Worm (Caenorhabditis elegans) whole organism, L1 larva: ENCODE data around the gene oac-38.

Experiments
- C16A3.4 ChIP-seq: fragments of 150-350 bp; optimal IDR thresholded peaks from 2 replicates; lab custom pipeline; 2014; ENCODE audit warnings: missing biosample characterization, missing genetic modification characterization
- Y116A8C.19 ChIP-seq: sonication (generic microtip); optimal IDR thresholded peaks from 2 replicates; lab custom pipeline; 2016; ENCODE audit warnings: missing compliant biosample characterization, missing genetic modification characterization, borderline replicate concordance
- aha-1 ChIP-seq: fragments of 150-350 bp; optimal IDR thresholded peaks from 2 replicates; lab custom pipeline; 2014; ENCODE audit warnings: missing biosample characterization, missing genetic modification characterization
- alr-1 ChIP-seq: fragments of 200-800 bp; sonication (Bioruptor generic); optimal IDR thresholded peaks from 2 replicates; lab custom pipeline; 2018; ENCODE audit warnings: borderline replicate concordance, mild to moderate bottlenecking, missing genetic modification characterization, missing compliant biosample characterization
- aly-2 ChIP-seq: fragments of 150-350 bp; optimal IDR thresholded peaks from 2 replicates; lab custom pipeline; 2014; ENCODE audit warnings: missing biosample characterization, missing genetic modification characterization
- ama-1 ChIP-seq: fragments of 150-350 bp; optimal IDR thresholded peaks from 2 replicates; lab custom pipeline; 2014
- ceh-8 ChIP-seq: fragments of 200-800 bp; sonication (Bioruptor generic); optimal IDR thresholded peaks from 2 replicates; lab custom pipeline; 2018; ENCODE audit warnings: mild to moderate bottlenecking, missing genetic modification characterization, moderate library complexity, missing compliant biosample characterization
- ceh-88 ChIP-seq: fragments of 200-800 bp; sonication (Bioruptor generic); IDR thresholded peaks from 2 replicates; pipeline ENCODE4 v1.3.6; 2022; ENCODE audit warnings: missing genetic modification characterization, missing compliant biosample characterization
- ces-1 ChIP-seq: fragments of 150-350 bp; optimal IDR thresholded peaks from 2 replicates; lab custom pipeline; 2014; ENCODE audit warnings: missing biosample characterization, missing genetic modification reagents, missing genetic modification characterization
- dpl-1 ChIP-seq, 3 experiments: fragments of 150-350 bp in 2 of 3; sonication (generic microtip) in 1 of 3; optimal IDR thresholded peaks; 2 replicates each; lab custom pipeline; 2014 to 2017; ENCODE audit warnings: missing biosample characterization in 3 of 3, missing genetic modification characterization in 3 of 3, missing genetic modification reagents in 3 of 3
- dsc-1 ChIP-seq: sonication (generic microtip); optimal IDR thresholded peaks from 2 replicates; lab custom pipeline; 2016; ENCODE audit warnings: mild to moderate bottlenecking, missing genetic modification characterization, missing compliant biosample characterization
- efl-1 ChIP-seq, 4 experiments: fragments of 150-350 bp; optimal IDR thresholded peaks in 3 of 4; peaks in 1 of 4; 1 replicate in 1 of 4; 2 replicates in 3 of 4; lab custom pipeline; 2014; ENCODE audit warnings: missing biosample characterization in 2 of 4, missing genetic modification characterization in 2 of 4, missing genetic modification reagents in 2 of 4
- efl-3 ChIP-seq: fragments of 200-800 bp; sonication (Bioruptor generic); optimal IDR thresholded peaks from 2 replicates; lab custom pipeline; 2018; ENCODE audit warnings: mild to moderate bottlenecking, missing genetic modification characterization, missing compliant biosample characterization
- egl-13 ChIP-seq: sonication (generic microtip); optimal IDR thresholded peaks from 2 replicates; lab custom pipeline; 2016; ENCODE audit warnings: missing genotype, missing genetic modification reagents, missing genetic modification characterization, missing compliant biosample characterization
- elt-2 ChIP-seq: sonication (generic microtip); optimal IDR thresholded peaks from 2 replicates; lab custom pipeline; 2016; ENCODE audit warnings: missing genetic modification characterization, mild to moderate bottlenecking, inconsistent platforms, missing compliant biosample characterization, missing genetic modification reagents
- elt-3 ChIP-seq, 6 experiments: fragments of 150-350 bp in 1 of 6; sonication (generic microtip); optimal IDR thresholded peaks; 2 replicates each; lab custom pipeline; 2017 to 2018; ENCODE audit warnings: missing biosample characterization in 6 of 6, missing genetic modification characterization in 6 of 6, inconsistent platforms in 1 of 6
- fkh-4 ChIP-seq: sonication (generic microtip); optimal IDR thresholded peaks from 2 replicates; lab custom pipeline; 2016; ENCODE audit warnings: missing compliant biosample characterization, missing genetic modification characterization, borderline replicate concordance
- fos-1 ChIP-seq: fragments of 150-350 bp; optimal IDR thresholded peaks from 2 replicates; lab custom pipeline; 2014; ENCODE audit warnings: missing biosample characterization, missing genetic modification characterization
- hlh-17 ChIP-seq: fragments of 200-800 bp; sonication (Bioruptor generic); optimal IDR thresholded peaks from 2 replicates; lab custom pipeline; 2018; ENCODE audit warnings: missing genetic modification characterization, mild to moderate bottlenecking, missing compliant biosample characterization, moderate library complexity, borderline replicate concordance
- irx-1 ChIP-seq: sonication (generic microtip); optimal IDR thresholded peaks from 2 replicates; lab custom pipeline; 2016; ENCODE audit warnings: missing genetic modification characterization, missing compliant biosample characterization
- isw-1 ChIP-seq: fragments of 200-800 bp; sonication (Bioruptor generic); IDR thresholded peaks from 2 replicates; pipeline ENCODE4 v1.3.6; 2022; ENCODE audit warnings: missing genetic modification characterization, missing compliant biosample characterization
- jun-1 ChIP-seq: fragments of 150-350 bp; optimal IDR thresholded peaks from 2 replicates; lab custom pipeline; 2014; ENCODE audit warnings: missing biosample characterization, missing genetic modification reagents, missing genetic modification characterization
- lin-13 ChIP-seq: fragments of 150-350 bp; optimal IDR thresholded peaks from 2 replicates; lab custom pipeline; 2014; ENCODE audit warnings: missing biosample characterization, missing genetic modification reagents, missing genetic modification characterization
- lin-35 ChIP-seq, 2 experiments: fragments of 150-350 bp; optimal IDR thresholded peaks; 2 replicates each; lab custom pipeline; 2014; ENCODE audit warnings: missing biosample characterization in 2 of 2, missing genetic modification characterization in 2 of 2, missing genetic modification reagents in 2 of 2
- lin-39 ChIP-seq: fragments of 150-350 bp; optimal IDR thresholded peaks from 2 replicates; lab custom pipeline; 2014; ENCODE audit warnings: missing biosample characterization, missing genetic modification reagents, missing genetic modification characterization
- lsy-2 ChIP-seq, 2 experiments: fragments of 150-350 bp; optimal IDR thresholded peaks; 2 replicates each; lab custom pipeline; 2014; ENCODE audit warnings: missing biosample characterization in 2 of 2, missing genetic modification characterization in 2 of 2
- mab-9 ChIP-seq: fragments of 200-800 bp; sonication (Bioruptor generic); IDR thresholded peaks from 2 replicates; pipeline ENCODE4 v1.3.6; 2022; ENCODE audit warnings: missing genetic modification reagents, missing genetic modification characterization, missing compliant biosample characterization
- mef-2 ChIP-seq: fragments of 150-350 bp; optimal IDR thresholded peaks from 2 replicates; lab custom pipeline; 2014; ENCODE audit warnings: missing biosample characterization, missing genetic modification characterization
- nhr-237 ChIP-seq: fragments of 150-350 bp; optimal IDR thresholded peaks from 2 replicates; lab custom pipeline; 2014; ENCODE audit warnings: missing biosample characterization, missing genetic modification characterization
- nhr-47 ChIP-seq: sonication (generic microtip); optimal IDR thresholded peaks from 2 replicates; lab custom pipeline; 2016; ENCODE audit warnings: mild to moderate bottlenecking, missing genetic modification characterization, moderate library complexity, missing compliant biosample characterization
- nhr-76 ChIP-seq: sonication (generic microtip); optimal IDR thresholded peaks from 2 replicates; lab custom pipeline; 2017; ENCODE audit warnings: missing biosample characterization, missing genetic modification characterization
- nhr-84 ChIP-seq: sonication (generic microtip); optimal IDR thresholded peaks from 2 replicates; lab custom pipeline; 2017; ENCODE audit warnings: missing biosample characterization, missing genetic modification characterization
- pag-3 ChIP-seq: sonication (generic microtip); optimal IDR thresholded peaks from 2 replicates; lab custom pipeline; 2017; ENCODE audit warnings: missing genetic modification characterization, mild to moderate bottlenecking, missing compliant biosample characterization, antibody characterized with exemption, borderline replicate concordance; ENCODE audit not compliant: insufficient read depth
- pax-3 ChIP-seq: fragments of 200-800 bp; sonication (Bioruptor generic); optimal IDR thresholded peaks from 2 replicates; lab custom pipeline; 2018; ENCODE audit warnings: mild to moderate bottlenecking, missing genetic modification characterization, moderate library complexity, missing compliant biosample characterization
- rnt-1 ChIP-seq: sonication (generic microtip); optimal IDR thresholded peaks from 2 replicates; lab custom pipeline; 2016; ENCODE audit warnings: mild to moderate bottlenecking, missing genetic modification characterization, moderate library complexity, missing compliant biosample characterization
- snu-23 ChIP-seq: sonication (generic microtip); optimal IDR thresholded peaks from 2 replicates; lab custom pipeline; 2016; ENCODE audit warnings: missing genetic modification characterization, missing compliant biosample characterization
- sptf-1 ChIP-seq: fragments of 150-350 bp; optimal IDR thresholded peaks from 2 replicates; lab custom pipeline; 2014; ENCODE audit warnings: missing biosample characterization, missing genetic modification characterization
- tlp-1 ChIP-seq: fragments of 150-350 bp; optimal IDR thresholded peaks from 2 replicates; lab custom pipeline; 2014; ENCODE audit warnings: missing biosample characterization, missing genetic modification characterization
- unc-130 ChIP-seq: fragments of 150-350 bp; optimal IDR thresholded peaks from 2 replicates; lab custom pipeline; 2017; ENCODE audit warnings: missing biosample characterization, missing genetic modification characterization, inconsistent platforms
- unc-30 ChIP-seq: sonication (generic microtip); optimal IDR thresholded peaks from 2 replicates; lab custom pipeline; 2017; ENCODE audit warnings: missing biosample characterization, missing genetic modification characterization
- unc-86 ChIP-seq: sonication (generic microtip); optimal IDR thresholded peaks from 2 replicates; lab custom pipeline; 2016; ENCODE audit warnings: missing genetic modification characterization, missing compliant biosample characterization
- vab-15 ChIP-seq: sonication (generic microtip); optimal IDR thresholded peaks from 2 replicates; lab custom pipeline; 2017; ENCODE audit warnings: missing genotype, mild to moderate bottlenecking, missing genetic modification characterization, missing compliant biosample characterization
- xbp-1 ChIP-seq: sonication (generic microtip); optimal IDR thresholded peaks from 2 replicates; lab custom pipeline; 2016; ENCODE audit warnings: missing genetic modification characterization, missing compliant biosample characterization
- zag-1 ChIP-seq: fragments of 150-350 bp; optimal IDR thresholded peaks from 2 replicates; lab custom pipeline; 2014; ENCODE audit warnings: missing biosample characterization, missing genetic modification characterization

Gene oac-38

DNA sequence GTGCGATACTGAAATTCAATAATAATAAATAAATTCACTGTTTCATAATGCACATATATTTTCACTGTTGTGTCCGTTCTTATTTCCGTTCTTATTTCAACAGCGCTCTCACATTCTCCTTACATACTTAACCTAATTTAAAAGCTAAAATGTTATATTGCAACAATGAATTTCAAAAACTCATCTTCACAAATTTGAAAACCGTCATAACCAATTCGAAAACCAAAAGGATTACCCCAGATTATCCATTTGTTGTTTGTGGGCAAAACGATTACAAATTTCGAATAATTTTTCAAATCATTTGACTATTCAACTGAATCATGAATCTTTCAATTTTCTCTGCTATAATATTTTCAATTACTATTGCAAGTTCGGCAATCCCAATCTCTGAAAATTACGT lies 19.0 kb upstream of the oac-38 start, which contains the start of gene R05A10.4:
R05A10.4 (plus strand) TSS at position 301 of the 400 bp plus-strand sequence.
- TF ChIP-seq isw-1, result no peak
- no peak for TF ChIP-seq nhr-84
- no peak for TF ChIP-seq unc-130
- no peak for TF ChIP-seq fos-1 (tag; lab: Kevin White, UChicago)
- no peak for TF ChIP-seq elt-3 (tag; optimal IDR thresholded peaks at IDR 0.05; lab: Kevin White, UChicago)
- TF ChIP-seq unc-86 (tag; lab: Kevin White, UChicago), result no peak
- no peak for TF ChIP-seq jun-1 (tag; lab: Kevin White, UChicago)
- TF ChIP-seq irx-1, result no peak
- TF ChIP-seq lin-35 (GFP tag; optimal IDR thresholded peaks at IDR 0.05; lab: Kevin White, UChicago), result no peak
- TF ChIP-seq sptf-1 (tag; lab: Kevin White, UChicago), result no peak
- TF ChIP-seq nhr-76, result no peak
- no peak for TF ChIP-seq efl-3 (GFP tag; lab: Kevin White, UChicago)
- TF ChIP-seq ama-1 (lab: Kevin White, UChicago), result no peak
- no peak for TF ChIP-seq aly-2 (tag; lab: Kevin White, UChicago)
- TF ChIP-seq efl-1 (optimal IDR thresholded peaks at IDR 0.05; lab: Kevin White, UChicago), result no peak
- no peak for TF ChIP-seq efl-1 (GFP tag; optimal IDR thresholded peaks at IDR 0.05 in 1 of 2; lab: Kevin White, UChicago)
- no peak for TF ChIP-seq fkh-4 (tag; lab: Kevin White, UChicago)

DNA sequence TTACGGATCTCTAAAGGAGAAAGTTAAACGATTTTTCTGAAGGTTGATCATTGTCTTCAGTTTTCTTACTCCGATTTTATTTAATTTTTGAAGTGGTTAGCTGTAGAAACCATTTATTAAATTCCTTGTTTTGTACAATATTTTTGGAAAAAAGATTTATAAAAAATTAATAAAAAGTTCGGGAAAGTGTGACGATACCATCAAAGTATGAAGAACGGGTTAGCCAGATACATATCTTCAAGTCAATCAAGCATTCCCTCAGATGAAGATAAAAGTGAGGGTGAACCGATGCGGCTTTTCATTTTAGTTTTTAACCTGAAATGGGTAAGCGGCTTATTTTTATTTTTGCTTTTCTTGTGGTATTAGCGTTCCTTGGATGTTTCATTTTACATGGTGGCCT lies 12.3 kb upstream of the oac-38 start, which contains the start of gene R05A10.6:
R05A10.6 (plus strand) TSS at position 301 of the 400 bp plus-strand sequence.
- TF ChIP-seq snu-23 (GFP tag; lab: Kevin White, UChicago), result no peak
- TF ChIP-seq Y116A8C.19, result no peak
- TF ChIP-seq alr-1 (tag; lab: Kevin White, UChicago), result no peak
- no peak for TF ChIP-seq lin-13
- no peak for TF ChIP-seq lsy-2 (tag; optimal IDR thresholded peaks at IDR 0.05; lab: Kevin White, UChicago)
- TF ChIP-seq dsc-1 (tag; lab: Kevin White, UChicago), result no peak
- no peak for TF ChIP-seq fos-1 (tag; lab: Kevin White, UChicago)
- TF ChIP-seq aly-2 (tag; lab: Kevin White, UChicago), result no peak
- TF ChIP-seq lin-39, result no peak
- no peak for TF ChIP-seq ceh-8 (GFP tag; lab: Kevin White, UChicago)

DNA sequence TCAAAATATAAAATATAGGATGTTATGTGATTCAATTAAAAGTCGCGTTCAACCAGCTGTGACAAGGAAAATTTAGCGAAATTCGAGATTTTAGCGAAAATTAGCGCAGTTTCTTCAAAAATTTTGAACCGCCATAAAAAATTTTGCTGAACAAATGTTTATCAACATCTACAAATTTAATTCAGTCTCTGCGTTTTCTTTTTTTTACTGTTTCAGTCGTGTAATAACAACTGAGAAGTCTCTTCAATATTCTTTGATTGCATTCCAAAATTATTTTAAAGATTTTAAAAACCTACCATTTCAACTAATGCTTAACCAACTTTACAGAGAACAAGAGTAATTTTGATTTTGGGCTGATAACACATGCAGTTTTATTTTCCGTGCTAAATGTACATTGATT lies 10.9 kb upstream of the oac-38 start:
- TF ChIP-seq ama-1 (lab: Kevin White, UChicago), result no peak
- no peak for TF ChIP-seq mef-2 (tag; lab: Kevin White, UChicago)

DNA sequence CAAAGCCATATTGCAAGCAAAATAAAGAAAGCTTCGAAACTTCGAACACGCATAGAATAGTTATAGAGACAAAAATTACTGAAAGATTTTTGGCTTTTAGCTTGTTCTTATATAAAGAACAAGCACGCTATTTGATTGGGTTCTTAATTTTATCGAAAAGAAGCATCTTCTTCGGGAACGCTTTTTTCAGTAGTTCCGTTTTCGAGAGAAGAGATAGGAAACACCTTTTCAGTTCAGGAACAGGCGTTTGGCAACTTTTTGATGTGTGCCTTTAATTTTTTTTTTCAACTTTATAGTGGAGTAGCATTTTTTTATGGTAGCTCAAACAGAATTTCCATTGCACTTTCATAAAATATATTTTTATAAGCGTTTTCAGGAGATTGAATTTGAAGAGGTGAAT lies 9.6 kb upstream of the oac-38 start, which contains the start of gene R05A10.7:
R05A10.7 (minus strand) TSS at position 101 of the 400 bp plus-strand sequence.
- TF ChIP-seq egl-13 (tag; lab: Kevin White, UChicago) (no peak), elt-2 (no peak), alr-1 (tag; lab: Kevin White, UChicago) (no peak), pax-3 (tag; lab: Kevin White, UChicago) (no peak), unc-30 (tag; lab: Kevin White, UChicago) (no peak), tlp-1 (tag; lab: Kevin White, UChicago) (no peak), lin-35 (GFP tag; optimal IDR thresholded peaks at IDR 0.05; lab: Kevin White, UChicago) (no peak), pag-3 (tag; lab: Kevin White, UChicago) (no peak), aha-1 (no peak), zag-1 (tag; lab: Kevin White, UChicago) (no peak)
- TF ChIP-seq, all 84 proteins: peak for 0

DNA sequence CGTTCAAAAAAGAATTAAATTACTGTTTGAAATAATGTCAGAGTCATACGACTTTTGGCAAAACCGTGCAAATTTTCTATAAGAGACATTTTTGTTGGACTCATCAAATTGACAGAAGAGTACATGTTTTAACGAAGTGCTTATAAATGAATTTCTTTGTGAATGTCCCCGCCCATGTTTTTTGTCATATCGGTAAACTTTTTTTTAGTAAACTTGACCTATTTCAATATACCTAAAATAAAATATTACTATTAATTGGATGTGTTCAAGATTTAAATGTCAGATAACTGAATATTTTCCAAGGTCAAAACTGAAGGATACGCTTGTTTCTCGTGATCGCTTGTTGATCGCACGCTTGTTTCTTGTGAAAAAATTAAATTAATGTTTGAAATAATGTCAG lies 4.9 kb upstream of the oac-38 start, which contains the start of gene R05A10.8:
R05A10.8 (minus strand) TSS at position 101 of the 400 bp plus-strand sequence.
- TF ChIP-seq C16A3.4 (tag; lab: Kevin White, UChicago), result no peak
- no peak for TF ChIP-seq ceh-8 (GFP tag; lab: Kevin White, UChicago)
- no peak for TF ChIP-seq rnt-1 (tag; lab: Kevin White, UChicago)
- no peak for TF ChIP-seq aha-1
- no peak for TF ChIP-seq ceh-88
- TF ChIP-seq nhr-84, result no peak
- no peak for TF ChIP-seq xbp-1 (tag; lab: Kevin White, UChicago)
- no peak for TF ChIP-seq dpl-1 (GFP tag; optimal IDR thresholded peaks at IDR 0.05; lab: Kevin White, UChicago)
- TF ChIP-seq efl-1 (optimal IDR thresholded peaks at IDR 0.05; lab: Kevin White, UChicago), result no peak
- no peak for TF ChIP-seq efl-1 (GFP tag; optimal IDR thresholded peaks at IDR 0.05 in 1 of 2; lab: Kevin White, UChicago)
- no peak for TF ChIP-seq vab-15 (tag; lab: Kevin White, UChicago)
- TF ChIP-seq ces-1 (GFP tag; lab: Kevin White, UChicago), result no peak
- no peak for TF ChIP-seq mab-9 (GFP tag; lab: Robert Waterston, UW)
- no peak for TF ChIP-seq nhr-237 (tag; lab: Kevin White, UChicago)
- no peak for TF ChIP-seq jun-1 (tag; lab: Kevin White, UChicago)
- no peak for TF ChIP-seq ama-1 (lab: Kevin White, UChicago)
- TF ChIP-seq efl-3 (GFP tag; lab: Kevin White, UChicago), result no peak
- TF ChIP-seq hlh-17 (GFP tag; lab: Kevin White, UChicago), result no peak
- TF ChIP-seq nhr-47 (tag; lab: Kevin White, UChicago), result no peak
